Fruit fly (Drosophila melanogaster) S2 (cell line): ENCODE results near the gene CG13046.

ENCODE experiments used
- CG8478 ChIP-seq: fragments of >200 bp; optimal IDR thresholded peaks from 2 replicates; lab custom pipeline; 2018
- CTCF ChIP-seq, 2 experiments: fragments of >200 bp; optimal IDR thresholded peaks; 2 replicates each; lab custom pipeline; 2018

dm6 chr3L:16337739-16338138 is 49.5 kb upstream of the CG13046 start:
- TF ChIP-seq CTCF (optimal IDR thresholded peaks at IDR 0.05; lab: Kevin White, UChicago) = no peak
- TF ChIP-seq CG8478 (lab: Kevin White, UChicago) = no peak
